Worm (Caenorhabditis elegans) whole organism, L4/young adult: ENCODE data around the gene nhr-274.
A peak's percentile ranks its signal among the peaks of the same experiment; 100 is the strongest.
"Not testable (repeated sequence)": the region's sequence is repeated elsewhere in the genome, so short reads cannot be mapped to it uniquely, and the experiment has no call there.

Source experiments
- W03F9.2 ChIP-seq: fragments of 150-350 bp; optimal IDR thresholded peaks from 2 replicates; lab custom pipeline; 2014; ENCODE audit warnings: missing biosample characterization, missing genetic modification characterization
- dao-5 ChIP-seq: sonication (generic microtip); optimal IDR thresholded peaks from 2 replicates; lab custom pipeline; 2016; ENCODE audit warnings: missing genotype, missing genetic modification characterization, moderate library complexity, missing compliant biosample characterization
- him-1 ChIP-seq: sonication (generic microtip); optimal IDR thresholded peaks from 2 replicates; lab custom pipeline; 2016; ENCODE audit warnings: missing genotype, missing genetic modification reagents, missing genetic modification characterization, missing compliant biosample characterization

Gene nhr-274

ce11 chrIV:1645198-1645597 lies at the start of gene nhr-274:
nhr-274 (minus strand) TSS chrIV:1645298.
- not testable (repeated sequence) for TF ChIP-seq dao-5, him-1, W03F9.2 (tag; lab: Kevin White, UChicago)

- TF ChIP-seq him-1 (tag; lab: Kevin White, UChicago) (no peak), dao-5 (tag; lab: Kevin White, UChicago) (no peak), W03F9.2 (tag; lab: Kevin White, UChicago) (no peak)
Measured at ce11 chrIV:1691651-1692050, 46.6 kb upstream of the nhr-274 start.

- TF ChIP-seq W03F9.2 (tag; lab: Kevin White, UChicago) = no peak
- TF ChIP-seq dao-5 (tag; lab: Kevin White, UChicago) = no peak
- TF ChIP-seq him-1 (tag; lab: Kevin White, UChicago) = no peak
Measured at ce11 chrIV:1687151-1687550, 42.1 kb upstream of the nhr-274 start.

ce11 chrIV:1682066-1682465 lies 37.0 kb upstream of the nhr-274 start, which contains the start of gene Y41D4B.24:
Y41D4B.24 (minus strand) TSS chrIV:1682166.
- TF ChIP-seq dao-5 (tag; lab: Kevin White, UChicago) (no peak), him-1 (tag; lab: Kevin White, UChicago) (no peak), W03F9.2 (tag; lab: Kevin White, UChicago) (no peak)

ce11 chrIV:1679227-1679626 lies 34.1 kb upstream of the nhr-274 start:
- TF ChIP-seq him-1 (tag; lab: Kevin White, UChicago) = no peak
- TF ChIP-seq W03F9.2 (tag; lab: Kevin White, UChicago) = no peak
- TF ChIP-seq dao-5 (tag; lab: Kevin White, UChicago) = no peak

ce11 chrIV:1676926-1677325 lies 31.8 kb upstream of the nhr-274 start:
- TF ChIP-seq W03F9.2 (tag; lab: Kevin White, UChicago) = no peak

- no peak for TF ChIP-seq him-1 (tag; lab: Kevin White, UChicago)
- TF ChIP-seq W03F9.2 (tag; lab: Kevin White, UChicago) = no peak
- TF ChIP-seq dao-5 (tag; lab: Kevin White, UChicago) = no peak
Measured at ce11 chrIV:1672398-1672797, 27.3 kb upstream of the nhr-274 start, which contains the start of gene Y41D4B.1. Y41D4B.1 (plus strand) TSS chrIV:1672698.

ce11 chrIV:1662872-1663271 lies 17.8 kb upstream of the nhr-274 start:
- TF ChIP-seq him-1 (tag; lab: Kevin White, UChicago) = no peak

ce11 chrIV:1660735-1661134 lies 15.6 kb upstream of the nhr-274 start:
- TF ChIP-seq him-1 (tag; lab: Kevin White, UChicago) (no peak), dao-5 (tag; lab: Kevin White, UChicago) (no peak), W03F9.2 (tag; lab: Kevin White, UChicago) (no peak)

ce11 chrIV:1659978-1660377 lies 14.9 kb upstream of the nhr-274 start, which contains the start of gene Y41D4B.4:
Y41D4B.4 (plus strand) TSS chrIV:1660110.
- TF ChIP-seq dao-5 (tag; lab: Kevin White, UChicago) (no peak), W03F9.2 (tag; lab: Kevin White, UChicago) (no peak), him-1 (tag; lab: Kevin White, UChicago) (no peak)

ce11 chrIV:1659045-1659741 lies 14.1 kb upstream of the nhr-274 start, which contains the start of gene rps-28:
rps-28 (plus strand) TSS chrIV:1659691.
- TF ChIP-seq dao-5 (tag; lab: Kevin White, UChicago) = no peak
- peak; percentile 98 for TF ChIP-seq W03F9.2 (tag; lab: Kevin White, UChicago)
- peak; percentile 94 for TF ChIP-seq him-1 (tag; lab: Kevin White, UChicago)

- TF ChIP-seq W03F9.2 (tag; lab: Kevin White, UChicago) (no peak), dao-5 (tag; lab: Kevin White, UChicago) (no peak), him-1 (tag; lab: Kevin White, UChicago) (no peak)
Measured at ce11 chrIV:1657069-1657468, 12.0 kb upstream of the nhr-274 start.

ce11 chrIV:1655312-1655711 lies 10.2 kb upstream of the nhr-274 start:
- TF ChIP-seq him-1 (tag; lab: Kevin White, UChicago) (no peak), dao-5 (tag; lab: Kevin White, UChicago) (no peak), W03F9.2 (tag; lab: Kevin White, UChicago) (no peak)

ce11 chrIV:1649794-1650193 lies 4.7 kb upstream of the nhr-274 start:
- TF ChIP-seq W03F9.2 (tag; lab: Kevin White, UChicago) = no peak
